Fruit fly (Drosophila melanogaster): ENCODE results near the gene CG1368.

CG1368 gene

dm6 chrX:14215834-14216233, 41.3 kb downstream of the CG1368 start (continued):
- TF ChIP-seq fd59A (GFP tag; optimal IDR thresholded peaks at IDR 0.05), result no peak
- peak; percentile 38 for TF ChIP-seq Met (GFP tag; optimal IDR thresholded peaks at IDR 0.05)
- no peak; the same call in 2 of the 3 replicates for TF ChIP-seq eg (GFP tag; IDR thresholded peaks at IDR 0.05)
- TF ChIP-seq Eip75B (GFP tag; optimal IDR thresholded peaks at IDR 0.05), result no peak
- peak in 1 of 2 experiments; percentile 17 for TF ChIP-seq ss (GFP tag; optimal IDR thresholded peaks at IDR 0.05)
- no peak for TF ChIP-seq CG10631 (GFP tag; optimal IDR thresholded peaks at IDR 0.05)
- no peak for TF ChIP-seq Eip93F (GFP tag; optimal IDR thresholded peaks at IDR 0.05)
- peak; percentile 38 for TF ChIP-seq CG32006 (GFP tag; optimal IDR thresholded peaks at IDR 0.05)
- TF ChIP-seq dsx (GFP tag; optimal IDR thresholded peaks at IDR 0.05; ENCODE audit: poor library complexity, severe bottlenecking), result no peak
- TF ChIP-seq Ets21C (GFP tag; optimal IDR thresholded peaks at IDR 0.05), result peak; percentile 6
- TF ChIP-seq dac (GFP tag; optimal IDR thresholded peaks at IDR 0.05), result no peak
- no peak for TF ChIP-seq net (GFP tag; optimal IDR thresholded peaks at IDR 0.05)
- peak; percentile 25 for TF ChIP-seq Hr39 (GFP tag; optimal IDR thresholded peaks at IDR 0.05)
- no peak for TF ChIP-seq Sox15 (GFP tag; optimal IDR thresholded peaks at IDR 0.05)
- peak; percentile 14 for TF ChIP-seq lz (GFP tag; optimal IDR thresholded peaks at IDR 0.05)
- TF ChIP-seq CG7368 (GFP tag; optimal IDR thresholded peaks at IDR 0.05), result no peak
- peak; percentile 9 for TF ChIP-seq Smox (GFP tag; optimal IDR thresholded peaks at IDR 0.05)
- no peak for TF ChIP-seq CG6808 (GFP tag; optimal IDR thresholded peaks at IDR 0.05)
- no peak for TF ChIP-seq CG15336 (GFP tag; IDR thresholded peaks at IDR 0.05)

- TF ChIP-seq CG3032 (tag; optimal IDR thresholded peaks at IDR 0.05), result no peak
- TF ChIP-seq svp (GFP tag), result peak; percentile 61
- TF ChIP-seq fd59A (GFP tag; optimal IDR thresholded peaks at IDR 0.05), result no peak
- no peak for TF ChIP-seq Ets96B (tag; optimal IDR thresholded peaks at IDR 0.05)
- TF ChIP-seq Eip78C (GFP tag), result peak; percentile 74
- no peak for TF ChIP-seq CG31627 (GFP tag; optimal IDR thresholded peaks at IDR 0.05)
- TF ChIP-seq Lpt (GFP tag; optimal IDR thresholded peaks at IDR 0.05), result no peak
- TF ChIP-seq CG6276 (GFP tag; optimal IDR thresholded peaks at IDR 0.05), result no peak
- TF ChIP-seq CG6808 (GFP tag; optimal IDR thresholded peaks at IDR 0.05), result no peak
- TF ChIP-seq CG10631 (GFP tag; optimal IDR thresholded peaks at IDR 0.05), result peak; percentile 23
- TF ChIP-seq Blimp-1 (GFP tag; optimal IDR thresholded peaks at IDR 0.05), result no peak
- no peak for TF ChIP-seq CG34406 (GFP tag; optimal IDR thresholded peaks at IDR 0.05)
- TF ChIP-seq Smox (GFP tag; optimal IDR thresholded peaks at IDR 0.05), result no peak
- TF ChIP-seq CG32006 (GFP tag; optimal IDR thresholded peaks at IDR 0.05), result peak; percentile 43
- no peak for TF ChIP-seq CG9139 (GFP tag; optimal IDR thresholded peaks at IDR 0.05)
- no peak for TF ChIP-seq CG10669 (GFP tag; optimal IDR thresholded peaks at IDR 0.05)
- no peak for TF ChIP-seq Gug (GFP tag; IDR thresholded peaks at IDR 0.05)
- no peak for TF ChIP-seq CG7368 (GFP tag; optimal IDR thresholded peaks at IDR 0.05)
Observed at dm6 chrX:14216844-14217243, 42.3 kb downstream of the CG1368 start.

- TF ChIP-seq CG6163 (GFP tag; IDR thresholded peaks at IDR 0.05), result peak; percentile 98
- TF ChIP-seq Met (GFP tag; optimal IDR thresholded peaks at IDR 0.05), result peak; percentile 98
- TF ChIP-seq CG10669 (GFP tag; optimal IDR thresholded peaks at IDR 0.05), result peak; percentile 96
- peak; percentile 89 to 93 for TF ChIP-seq salr (GFP tag; optimal IDR thresholded peaks at IDR 0.05)
- peak; percentile 97 for TF ChIP-seq CG3919 (GFP tag; optimal IDR thresholded peaks at IDR 0.05)
- TF ChIP-seq esn (GFP tag; optimal IDR thresholded peaks at IDR 0.05), result peak; percentile 98
- TF ChIP-seq Hr38 (GFP tag; optimal IDR thresholded peaks at IDR 0.05), result no peak
- peak; percentile 97 for TF ChIP-seq eg (GFP tag; IDR thresholded peaks at IDR 0.05)
- TF ChIP-seq CG11902 (GFP tag; optimal IDR thresholded peaks at IDR 0.05), result peak; percentile 91
- peak; percentile 93 for TF ChIP-seq Sox102F (GFP tag; optimal IDR thresholded peaks at IDR 0.05)
- peak; percentile 97 for TF ChIP-seq CG6792 (GFP tag; optimal IDR thresholded peaks at IDR 0.05)
- TF ChIP-seq achi (GFP tag; optimal IDR thresholded peaks at IDR 0.05), result peak; percentile 96
- TF ChIP-seq vri (GFP tag; optimal IDR thresholded peaks at IDR 0.05), result peak; percentile 93
- peak; percentile 97 for TF ChIP-seq CG6854 (GFP tag; optimal IDR thresholded peaks at IDR 0.05)
- TF ChIP-seq CG6276 (GFP tag; optimal IDR thresholded peaks at IDR 0.05), result peak; percentile 90
- TF ChIP-seq CG4318 (GFP tag; optimal IDR thresholded peaks at IDR 0.05), result peak; percentile 89
- TF ChIP-seq CG11762 (GFP tag; optimal IDR thresholded peaks at IDR 0.05; ENCODE audit: insufficient read depth), result peak; percentile 96
- peak; percentile 96 for TF ChIP-seq CG9139 (GFP tag; optimal IDR thresholded peaks at IDR 0.05)
- TF ChIP-seq Ets96B (tag; optimal IDR thresholded peaks at IDR 0.05), result peak; percentile 97
- peak; percentile 96 for TF ChIP-seq pdm3 (GFP tag; optimal IDR thresholded peaks at IDR 0.05)
- peak; percentile 97 for TF ChIP-seq Smox (GFP tag; optimal IDR thresholded peaks at IDR 0.05)
- TF ChIP-seq CG1621 (tag; optimal IDR thresholded peaks at IDR 0.05), result peak; percentile 94
- TF ChIP-seq fd59A (GFP tag; optimal IDR thresholded peaks at IDR 0.05), result peak; percentile 93
- peak; percentile 90 for TF ChIP-seq Blimp-1 (GFP tag; optimal IDR thresholded peaks at IDR 0.05)
- TF ChIP-seq net (GFP tag; optimal IDR thresholded peaks at IDR 0.05), result peak; percentile 97
- TF ChIP-seq CG34406 (GFP tag; optimal IDR thresholded peaks at IDR 0.05), result peak; percentile 97
- TF ChIP-seq Hr39 (GFP tag; optimal IDR thresholded peaks at IDR 0.05), result peak; percentile 92
Observed at dm6 chrX:14218045-14218483, 43.5 kb downstream of the CG1368 start.
